Worm (Caenorhabditis elegans) whole organism, L1 larva: ENCODE measurements around the gene sphr-1.

ENCODE experiments used
- blmp-1 ChIP-seq: fragments of 150-350 bp; optimal IDR thresholded peaks from 2 replicates; lab custom pipeline; 2014; ENCODE audit warnings: missing biosample characterization, missing genetic modification characterization
- ceh-8 ChIP-seq: fragments of 200-800 bp; sonication (Bioruptor generic); optimal IDR thresholded peaks from 2 replicates; lab custom pipeline; 2018; ENCODE audit warnings: mild to moderate bottlenecking, missing genetic modification characterization, moderate library complexity, missing compliant biosample characterization
- ceh-82 ChIP-seq, 3 experiments: fragments of 150-350 bp in 1 of 3; sonication (generic microtip) in 2 of 3; optimal IDR thresholded peaks; 2 replicates each; lab custom pipeline; 2014 to 2017; ENCODE audit warnings: missing biosample characterization in 3 of 3, missing genetic modification characterization in 3 of 3
- dsc-1 ChIP-seq: sonication (generic microtip); optimal IDR thresholded peaks from 2 replicates; lab custom pipeline; 2016; ENCODE audit warnings: mild to moderate bottlenecking, missing genetic modification characterization, missing compliant biosample characterization
- fos-1 ChIP-seq: fragments of 150-350 bp; optimal IDR thresholded peaks from 2 replicates; lab custom pipeline; 2014; ENCODE audit warnings: missing biosample characterization, missing genetic modification characterization
- lin-39 ChIP-seq: fragments of 150-350 bp; optimal IDR thresholded peaks from 2 replicates; lab custom pipeline; 2014; ENCODE audit warnings: missing biosample characterization, missing genetic modification reagents, missing genetic modification characterization
- nhr-12 ChIP-seq: sonication (generic microtip); optimal IDR thresholded peaks from 2 replicates; lab custom pipeline; 2017; ENCODE audit warnings: missing biosample characterization, missing genetic modification characterization
- nhr-237 ChIP-seq: fragments of 150-350 bp; optimal IDR thresholded peaks from 2 replicates; lab custom pipeline; 2014; ENCODE audit warnings: missing biosample characterization, missing genetic modification characterization
- pag-3 ChIP-seq: sonication (generic microtip); optimal IDR thresholded peaks from 2 replicates; lab custom pipeline; 2017; ENCODE audit warnings: missing genetic modification characterization, mild to moderate bottlenecking, missing compliant biosample characterization, antibody characterized with exemption, borderline replicate concordance; ENCODE audit not compliant: insufficient read depth
- rnt-1 ChIP-seq: sonication (generic microtip); optimal IDR thresholded peaks from 2 replicates; lab custom pipeline; 2016; ENCODE audit warnings: mild to moderate bottlenecking, missing genetic modification characterization, moderate library complexity, missing compliant biosample characterization
- snpc-4 ChIP-seq: fragments of 150-350 bp; optimal IDR thresholded peaks from 2 replicates; lab custom pipeline; 2014; ENCODE audit warnings: missing biosample characterization, missing genetic modification characterization
- tlp-1 ChIP-seq: fragments of 150-350 bp; optimal IDR thresholded peaks from 2 replicates; lab custom pipeline; 2014; ENCODE audit warnings: missing biosample characterization, missing genetic modification characterization
- unc-130 ChIP-seq: fragments of 150-350 bp; optimal IDR thresholded peaks from 2 replicates; lab custom pipeline; 2017; ENCODE audit warnings: missing biosample characterization, missing genetic modification characterization, inconsistent platforms
- unc-62 ChIP-seq: fragments of 150-350 bp; optimal IDR thresholded peaks from 2 replicates; lab custom pipeline; 2014; ENCODE audit warnings: missing biosample characterization, missing genetic modification reagents, missing genetic modification characterization

DNA sequence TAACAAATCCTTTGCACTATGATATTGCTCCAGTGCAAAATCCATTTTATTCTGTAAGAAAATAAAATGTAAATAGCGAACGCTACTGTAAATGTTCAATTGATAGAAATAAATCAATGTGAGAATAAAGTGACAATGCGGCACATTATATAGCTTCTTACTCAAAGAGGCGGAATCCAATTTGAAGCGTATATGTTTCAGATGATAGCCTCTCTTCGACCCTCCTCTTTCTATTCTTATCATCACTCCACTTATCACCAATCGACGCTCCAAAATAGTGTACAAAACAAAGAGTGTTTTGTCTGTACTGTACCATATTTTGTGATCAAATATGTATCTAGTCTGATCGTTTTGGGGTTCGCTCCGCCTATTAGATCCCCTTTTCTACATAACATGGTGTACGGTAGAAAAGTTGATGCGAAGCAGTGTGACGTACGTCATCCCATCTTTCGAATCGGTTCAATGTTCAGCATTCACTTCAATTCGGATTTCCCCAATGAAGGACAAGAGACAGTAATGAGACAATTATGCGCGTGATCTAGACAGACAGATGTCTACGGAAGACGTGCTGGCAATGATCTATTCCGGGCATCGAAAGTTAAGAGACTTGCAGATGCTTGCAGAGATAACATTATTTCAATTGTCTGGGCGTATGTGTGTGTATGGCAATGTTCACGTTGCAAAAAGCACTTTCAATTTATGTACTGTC, 44.4 kb upstream of the sphr-1 start, which contains the start of gene spl-2:
- TF ChIP-seq blmp-1 (tag; lab: Kevin White, UChicago): peak; percentile 85
- no peak for TF ChIP-seq unc-62
- TF ChIP-seq dsc-1 (tag; lab: Kevin White, UChicago): no peak
- TF ChIP-seq ceh-82 (tag; optimal IDR thresholded peaks at IDR 0.05; lab: Kevin White, UChicago): no peak
- TF ChIP-seq unc-130 (tag; lab: Kevin White, UChicago): no peak
- no peak for TF ChIP-seq pag-3 (tag; lab: Kevin White, UChicago)
- no peak for TF ChIP-seq lin-39 (tag; lab: Kevin White, UChicago)
- TF ChIP-seq ceh-8 (GFP tag; lab: Kevin White, UChicago): no peak
- TF ChIP-seq rnt-1 (tag; lab: Kevin White, UChicago): no peak
- TF ChIP-seq nhr-237 (tag; lab: Kevin White, UChicago): no peak
- no peak for TF ChIP-seq tlp-1
- no peak for TF ChIP-seq nhr-12 (tag; lab: Kevin White, UChicago)
- no peak for TF ChIP-seq snpc-4 (tag; lab: Kevin White, UChicago)
- no peak for TF ChIP-seq fos-1 (tag; lab: Kevin White, UChicago)
